Fruit fly (Drosophila melanogaster) whole organism, embryonic: ENCODE results near the gene pav.

Experiments
- CG11085 ChIP-seq: fragments of 200-800 bp; sonication (Bioruptor generic); IDR thresholded peaks from 2 replicates; pipeline ENCODE4 v1.3.6; 2022; ENCODE audit warnings: missing biosample characterization, missing genetic modification characterization
- CG11560 ChIP-seq: fragments of 200-800 bp; sonication (Bioruptor generic); IDR thresholded peaks from 3 replicates; pipeline ENCODE4 v1.3.6; 2022; ENCODE audit warnings: missing biosample characterization, missing genetic modification characterization
- CG11695 ChIP-seq: fragments of 200-800 bp; sonication (Bioruptor generic); IDR thresholded peaks from 3 replicates; pipeline ENCODE4 v1.3.6; 2022; ENCODE audit warnings: missing biosample characterization, missing genetic modification characterization
- CG12391 ChIP-seq: fragments of 200-800 bp; sonication (Bioruptor generic); optimal IDR thresholded peaks from 3 replicates; lab custom pipeline; 2018; ENCODE audit warnings: missing biosample characterization, mild to moderate bottlenecking, missing genetic modification characterization, moderate library complexity
- CG13287 ChIP-seq: fragments of 200-800 bp; sonication (Bioruptor generic); IDR thresholded peaks from 2 replicates; pipeline ENCODE4 v1.3.6; 2022; ENCODE audit warnings: missing biosample characterization, missing genetic modification characterization; ENCODE audit not compliant: partially characterized antibody
- CG15011 ChIP-seq: fragments of 200-800 bp; sonication (Bioruptor generic); optimal IDR thresholded peaks from 3 replicates; lab custom pipeline; 2018; ENCODE audit warnings: missing biosample characterization, mild to moderate bottlenecking, missing genetic modification characterization
- CG17912 ChIP-seq: fragments of 200-800 bp; sonication (Bioruptor generic); optimal IDR thresholded peaks from 2 replicates; lab custom pipeline; 2018; ENCODE audit warnings: missing biosample characterization, mild to moderate bottlenecking, missing genetic modification characterization
- CG31441 ChIP-seq: fragments of 200-800 bp; sonication (Bioruptor generic); IDR thresholded peaks from 2 replicates; pipeline ENCODE4 v1.3.6; 2022; ENCODE audit warnings: missing biosample characterization, missing genetic modification characterization
- CG4282 ChIP-seq: fragments of 200-800 bp; sonication (Bioruptor generic); optimal IDR thresholded peaks from 2 replicates; lab custom pipeline; 2016; ENCODE audit warnings: missing biosample characterization, missing genetic modification characterization
- CG4360 ChIP-seq: fragments of 200-800 bp; sonication (Bioruptor generic); IDR thresholded peaks from 2 replicates; pipeline ENCODE4 v1.3.6; 2022; ENCODE audit warnings: missing biosample characterization, missing genetic modification characterization
- CG6175 ChIP-seq: fragments of 200-800 bp; sonication (Bioruptor generic); IDR thresholded peaks from 3 replicates; pipeline ENCODE4 v1.3.6; 2022; ENCODE audit warnings: missing biosample characterization, missing genetic modification characterization
- CG7556 ChIP-seq: fragments of 200-800 bp; sonication (Bioruptor generic); optimal IDR thresholded peaks from 2 replicates; lab custom pipeline; 2017; ENCODE audit warnings: missing biosample characterization, mild to moderate bottlenecking, missing genetic modification characterization
- CG8089 ChIP-seq: fragments of 200-800 bp; sonication (Bioruptor generic); optimal IDR thresholded peaks from 3 replicates; lab custom pipeline; 2016; ENCODE audit warnings: missing biosample characterization, missing genetic modification characterization
- CG9797 ChIP-seq: fragments of 200-800 bp; sonication (Bioruptor generic); optimal IDR thresholded peaks from 3 replicates; lab custom pipeline; 2018; ENCODE audit warnings: missing biosample characterization, mild to moderate bottlenecking, missing genetic modification characterization
- D19B ChIP-seq: fragments of 200-800 bp; sonication (Bioruptor generic); optimal IDR thresholded peaks from 2 replicates; lab custom pipeline; 2017; ENCODE audit warnings: missing biosample characterization, mild to moderate bottlenecking, missing genetic modification characterization
- HmgZ ChIP-seq: fragments of 200-800 bp; sonication (Bioruptor generic); optimal IDR thresholded peaks from 2 replicates; lab custom pipeline; 2018; ENCODE audit warnings: missing biosample characterization, mild to moderate bottlenecking, missing genetic modification characterization
- Hr78 ChIP-seq, 2 experiments: fragments of 200-800 bp in 1 of 2; fragments of >200 bp in 1 of 2; sonication (Bioruptor generic) in 1 of 2; optimal IDR thresholded peaks; 2 replicates each; lab custom pipeline; 2017 to 2019; ENCODE audit warnings: missing biosample characterization in 2 of 2, missing genetic modification characterization in 2 of 2, mild to moderate bottlenecking in 1 of 2, moderate library complexity in 1 of 2
- Lpt ChIP-seq: fragments of >200 bp; optimal IDR thresholded peaks from 2 replicates; lab custom pipeline; 2018; ENCODE audit warnings: missing biosample characterization, missing genetic modification characterization
- NC2β ChIP-seq: fragments of 200-800 bp; sonication (Bioruptor generic); optimal IDR thresholded peaks from 2 replicates; lab custom pipeline; 2016; ENCODE audit warnings: missing biosample characterization, missing genetic modification characterization
- Nf-YA ChIP-seq: fragments of 200-800 bp; sonication (Bioruptor generic); IDR thresholded peaks from 2 replicates; pipeline ENCODE4 v1.3.6; 2022; ENCODE audit warnings: missing biosample characterization, missing genetic modification characterization
- Pdp1 ChIP-seq, 2 experiments: fragments of 200-800 bp; sonication (Bioruptor generic); optimal IDR thresholded peaks; 3 replicates each; lab custom pipeline; 2016; ENCODE audit warnings: missing biosample characterization in 2 of 2, missing genetic modification characterization in 2 of 2, mild to moderate bottlenecking in 1 of 2, moderate library complexity in 1 of 2
- Rx ChIP-seq: fragments of 200-800 bp; sonication (Bioruptor generic); IDR thresholded peaks from 2 replicates; pipeline ENCODE4 v1.3.6; 2022; ENCODE audit warnings: missing biosample characterization, missing genetic modification characterization
- Six4 ChIP-seq: fragments of 200-800 bp; sonication (Bioruptor generic); optimal IDR thresholded peaks from 2 replicates; lab custom pipeline; 2016; ENCODE audit warnings: missing biosample characterization, missing genetic modification characterization
- Trl ChIP-seq, 3 experiments: fragments of >200 bp in 2 of 3; fragments of 200-800 bp in 1 of 3; sonication (Bioruptor generic) in 1 of 3; optimal IDR thresholded peaks; 2 replicates in 1 of 3; 3 replicates in 2 of 3; lab custom pipeline; 2016 to 2017; ENCODE audit warnings: missing biosample characterization in 1 of 3, missing genetic modification characterization in 1 of 3
- Xbp1 ChIP-seq: fragments of 200-800 bp; sonication (Bioruptor generic); optimal IDR thresholded peaks from 3 replicates; lab custom pipeline; 2016; ENCODE audit warnings: missing biosample characterization, mild to moderate bottlenecking, missing genetic modification characterization
- aop ChIP-seq: fragments of 200-800 bp; sonication (Bioruptor generic); IDR thresholded peaks from 2 replicates; pipeline ENCODE4 v1.3.6; 2022; ENCODE audit warnings: missing biosample characterization, missing genetic modification characterization
- chm ChIP-seq: fragments of 200-800 bp; sonication (Bioruptor generic); IDR thresholded peaks from 2 replicates; pipeline ENCODE4 v1.3.6; 2022; ENCODE audit warnings: missing biosample characterization, missing genetic modification characterization
- ci ChIP-seq: fragments of 200-800 bp; sonication (Bioruptor generic); IDR thresholded peaks from 3 replicates; pipeline ENCODE4 v1.3.6; 2022; ENCODE audit warnings: missing biosample characterization, missing genetic modification characterization
- cwo ChIP-seq: fragments of 200-800 bp; sonication (Bioruptor generic); optimal IDR thresholded peaks from 3 replicates; lab custom pipeline; 2017; ENCODE audit warnings: missing biosample characterization, missing genetic modification characterization, mild to moderate bottlenecking, moderate library complexity, missing genetic modification reagents
- dati ChIP-seq: fragments of 200-800 bp; sonication (Bioruptor generic); IDR thresholded peaks from 2 replicates; pipeline ENCODE4 v1.3.6; 2022; ENCODE audit warnings: missing biosample characterization, missing genetic modification characterization
- exex ChIP-seq: fragments of 200-800 bp; sonication (Bioruptor generic); optimal IDR thresholded peaks from 4 replicates; lab custom pipeline; 2018; ENCODE audit warnings: missing biosample characterization, mild to moderate bottlenecking, missing genetic modification characterization, moderate library complexity
- gt ChIP-seq: fragments of 200-800 bp; sonication (Bioruptor generic); IDR thresholded peaks from 2 replicates; pipeline ENCODE4 v1.3.6; 2022; ENCODE audit warnings: missing biosample characterization, missing genetic modification characterization
- h ChIP-seq: fragments of >200 bp; optimal IDR thresholded peaks from 2 replicates; lab custom pipeline; 2017
- ind ChIP-seq: fragments of 200-800 bp; sonication (Bioruptor generic); optimal IDR thresholded peaks from 3 replicates; lab custom pipeline; 2016; ENCODE audit warnings: missing biosample characterization, missing genetic modification characterization
- klu ChIP-seq: fragments of 200-800 bp; sonication (Bioruptor generic); IDR thresholded peaks from 2 replicates; pipeline ENCODE4 v1.3.6; 2022; ENCODE audit warnings: missing biosample characterization, missing genetic modification characterization
- kni ChIP-seq: fragments of 200-800 bp; sonication (Bioruptor generic); optimal IDR thresholded peaks from 3 replicates; lab custom pipeline; 2017; ENCODE audit warnings: mild to moderate bottlenecking, missing biosample characterization, missing genetic modification reagents, missing genetic modification characterization
- knrl ChIP-seq: fragments of 200-800 bp; sonication (Bioruptor generic); IDR thresholded peaks from 3 replicates; pipeline ENCODE4 v1.3.6; 2022; ENCODE audit warnings: missing biosample characterization, missing genetic modification characterization; ENCODE audit not compliant: partially characterized antibody
- lola ChIP-seq, 3 experiments: fragments of >200 bp in 2 of 3; fragments of 200-800 bp in 1 of 3; sonication (Bioruptor generic) in 1 of 3; optimal IDR thresholded peaks; 2 replicates each; lab custom pipeline; 2017 to 2019; ENCODE audit warnings: missing biosample characterization in 3 of 3, missing genetic modification characterization in 3 of 3, mild to moderate bottlenecking in 1 of 3, moderate library complexity in 1 of 3
- nom ChIP-seq: fragments of 200-800 bp; sonication (Bioruptor generic); optimal IDR thresholded peaks from 2 replicates; lab custom pipeline; 2017; ENCODE audit warnings: missing biosample characterization, missing genetic modification characterization, mild to moderate bottlenecking, moderate library complexity, missing genetic modification reagents
- prd ChIP-seq, 3 experiments: fragments of >200 bp in 2 of 3; fragments of 200-800 bp in 1 of 3; sonication (Bioruptor generic) in 1 of 3; optimal IDR thresholded peaks in 2 of 3; IDR thresholded peaks in 1 of 3; 2 replicates in 2 of 3; 3 replicates in 1 of 3; pipeline versions ENCODE4 v1.3.6 to Lab custom; 2017 to 2022; ENCODE audit warnings: missing biosample characterization in 1 of 3, missing genetic modification characterization in 1 of 3
- run ChIP-seq: fragments of 200-800 bp; sonication (Bioruptor generic); optimal IDR thresholded peaks from 3 replicates; lab custom pipeline; 2018; ENCODE audit warnings: missing biosample characterization, mild to moderate bottlenecking, missing genetic modification characterization
- salm ChIP-seq: fragments of 200-800 bp; sonication (Bioruptor generic); optimal IDR thresholded peaks from 2 replicates; lab custom pipeline; 2018; ENCODE audit warnings: missing biosample characterization, mild to moderate bottlenecking, missing genetic modification characterization
- sens ChIP-seq: fragments of 200-800 bp; sonication (Bioruptor generic); peaks from one replicate; lab custom pipeline; 2016; ENCODE audit warnings: missing biosample characterization, missing genetic modification characterization
- sim ChIP-seq: fragments of 200-800 bp; sonication (Bioruptor generic); IDR thresholded peaks from 2 replicates; pipeline ENCODE4 v1.3.6; 2022; ENCODE audit warnings: missing biosample characterization, missing genetic modification characterization
- twi ChIP-seq: fragments of 200-800 bp; optimal IDR thresholded peaks from 2 replicates; lab custom pipeline; 2019; ENCODE audit warnings: missing biosample characterization, mild to moderate bottlenecking, missing genetic modification characterization, moderate library complexity
- usp ChIP-seq: fragments of >200 bp; optimal IDR thresholded peaks from 2 replicates; lab custom pipeline; 2017; ENCODE audit warnings: missing biosample characterization, missing genetic modification characterization
- vnd ChIP-seq: fragments of 200-800 bp; sonication (Bioruptor generic); IDR thresholded peaks from 3 replicates; pipeline ENCODE4 v1.3.6; 2022; ENCODE audit warnings: missing biosample characterization, missing genetic modification characterization; ENCODE audit not compliant: partially characterized antibody
- zfh2 ChIP-seq: fragments of 200-800 bp; sonication (Bioruptor generic); optimal IDR thresholded peaks from 2 replicates; lab custom pipeline; 2016; ENCODE audit warnings: missing biosample characterization, missing genetic modification characterization

Gene pav

DNA sequence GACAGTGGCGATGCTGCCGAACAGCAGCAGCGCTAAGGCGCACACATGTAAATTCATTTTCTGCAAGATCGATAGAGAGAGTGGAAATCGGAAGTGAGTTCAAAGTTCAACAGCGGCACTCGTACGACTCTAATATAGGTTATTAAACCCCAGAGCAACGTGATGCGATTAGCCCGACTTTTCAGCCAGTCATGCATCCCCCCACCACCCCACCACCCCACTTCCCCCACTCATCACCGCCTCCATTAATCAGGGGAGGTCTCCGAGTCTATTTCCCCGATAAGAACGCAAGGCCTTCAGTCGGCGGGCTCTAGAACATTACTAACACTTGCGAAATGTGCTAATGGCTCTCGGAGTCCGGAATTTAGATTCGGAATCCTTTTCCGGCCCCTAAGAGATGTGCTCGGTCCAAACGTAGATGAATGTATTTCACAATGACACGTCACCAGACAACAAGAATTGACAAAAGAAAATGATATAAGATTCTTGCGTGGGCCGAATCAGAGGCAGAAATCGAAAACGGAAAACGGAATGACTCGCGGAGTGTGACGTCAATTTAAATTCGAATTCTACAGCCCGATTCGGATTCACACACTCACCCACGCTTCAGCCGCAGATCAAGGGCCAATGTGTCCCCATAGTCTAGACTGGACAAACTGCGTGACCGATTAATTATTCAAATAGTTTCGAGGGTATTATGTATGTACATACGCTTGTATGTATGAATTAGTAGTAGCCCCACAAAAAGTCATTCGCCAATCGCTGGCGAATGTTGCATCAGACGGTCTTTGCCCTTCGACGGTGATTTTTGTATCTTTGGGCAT is 16.7 kb upstream of the pav start (continued):
- TF ChIP-seq Pdp1 (GFP tag; optimal IDR thresholded peaks at IDR 0.05; lab: Kevin White, UChicago) = peak in 1 of 2 experiments; percentile 67
- no peak for TF ChIP-seq CG11560 (tag; lab: Robert Waterston, UW)
- no peak for TF ChIP-seq CG11085 (GFP tag; lab: Robert Waterston, UW)
- no peak for TF ChIP-seq usp (GFP tag; lab: Kevin White, UChicago)
- TF ChIP-seq knrl (GFP tag; lab: Robert Waterston, UW) = no peak
- TF ChIP-seq Trl (optimal IDR thresholded peaks at IDR 0.05; lab: Kevin White, UChicago) = no peak
- no peak for TF ChIP-seq Trl (GFP tag; optimal IDR thresholded peaks at IDR 0.05; lab: Kevin White, UChicago)
- TF ChIP-seq Xbp1 (GFP tag; lab: Kevin White, UChicago) = no peak
- TF ChIP-seq exex (tag; lab: Kevin White, UChicago) = no peak
- no peak for TF ChIP-seq twi (tag; lab: Kevin White, UChicago)
- TF ChIP-seq aop (GFP tag; lab: Robert Waterston, UW) = 0 out of 2 replicates have a peak, but pooled peaks have one; percentile 41
- no peak for TF ChIP-seq run (tag; lab: Kevin White, UChicago)
- TF ChIP-seq HmgZ (tag; lab: Kevin White, UChicago) = no peak
- TF ChIP-seq Six4 = no peak
- TF ChIP-seq CG4282 (GFP tag; lab: Kevin White, UChicago) = no peak
- TF ChIP-seq Nf-YA (GFP tag; lab: Robert Waterston, UW) = no peak
- TF ChIP-seq CG15011 = no peak
- TF ChIP-seq Rx (GFP tag; lab: Robert Waterston, UW) = no peak; the same call in 1 of the 2 replicates
- TF ChIP-seq ind (GFP tag; lab: Kevin White, UChicago) = no peak
- TF ChIP-seq CG9797 (GFP tag; lab: Kevin White, UChicago) = no peak
- no peak for TF ChIP-seq lola (GFP tag; optimal IDR thresholded peaks at IDR 0.05; lab: Kevin White, UChicago)
- TF ChIP-seq Hr78 (GFP tag; optimal IDR thresholded peaks at IDR 0.05; lab: Kevin White, UChicago) = peak in 1 of 2 experiments; percentile 82
- 0 out of 2 replicates have a peak, but pooled peaks have one; percentile 5 for TF ChIP-seq CG13287 (GFP tag; lab: Robert Waterston, UW)
- peak; percentile 32 for TF ChIP-seq nom (GFP tag; lab: Kevin White, UChicago)
- TF ChIP-seq CG6175 (GFP tag; lab: Robert Waterston, UW) = no peak
- TF ChIP-seq cwo (GFP tag; lab: Kevin White, UChicago) = peak; percentile 63
- no peak for TF ChIP-seq gt (GFP tag; lab: Robert Waterston, UW)
- no peak for TF ChIP-seq Lpt
- no peak; the same call in 1 of the 2 replicates for TF ChIP-seq chm (GFP tag; lab: Robert Waterston, UW)
- TF ChIP-seq CG17912 (GFP tag; lab: Kevin White, UChicago) = no peak
- TF ChIP-seq h (lab: Kevin White, UChicago) = no peak

DNA sequence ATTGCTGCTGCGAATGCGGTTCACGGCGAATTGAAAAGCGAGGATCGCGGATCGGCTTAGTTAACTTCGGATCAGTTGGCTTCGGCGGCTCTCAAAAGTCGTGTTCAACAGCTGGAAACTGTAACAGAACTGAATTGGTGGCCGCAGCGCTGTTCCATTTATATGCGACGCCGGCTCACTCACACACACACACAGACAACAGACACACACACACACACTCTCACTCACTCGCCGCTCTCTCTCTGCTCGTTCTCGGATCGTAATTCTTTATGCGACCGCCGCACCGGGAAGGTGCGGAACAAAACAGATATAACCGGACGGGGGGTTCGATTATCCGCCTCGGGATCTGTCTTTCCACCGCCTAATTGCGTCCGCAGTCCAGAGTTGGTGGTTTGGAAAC is 15.4 kb upstream of the pav start, which contains the start of gene CG46460:
Gene CG46460, minus strand, starts transcription at position 139 of the 400 bp plus-strand sequence.
- no peak for TF ChIP-seq CG12391 (tag; lab: Kevin White, UChicago)
- no peak for TF ChIP-seq zfh2 (GFP tag; lab: Kevin White, UChicago)
- peak; percentile 58 for TF ChIP-seq kni (GFP tag; lab: Kevin White, UChicago)
- no peak for TF ChIP-seq sim (GFP tag; lab: Robert Waterston, UW)
- no peak for TF ChIP-seq vnd (GFP tag; lab: Robert Waterston, UW)
- peak; percentile 81 for TF ChIP-seq sens (GFP tag; lab: Kevin White, UChicago)
- no peak for TF ChIP-seq klu
- peak; percentile 39; the same call in 1 of the 2 replicates for TF ChIP-seq CG4360 (GFP tag; lab: Robert Waterston, UW)
- TF ChIP-seq CG7556 (GFP tag; lab: Kevin White, UChicago) = no peak
- no peak for TF ChIP-seq prd (optimal IDR thresholded peaks at IDR 0.05; lab: Kevin White, UChicago)
- peak; percentile 10; the same call in 1 of the 3 replicates for TF ChIP-seq prd (GFP tag; IDR thresholded peaks at IDR 0.05; lab: Robert Waterston, UW)
- no peak for TF ChIP-seq dati (GFP tag; lab: Robert Waterston, UW)
- no peak for TF ChIP-seq NC2β (GFP tag; lab: Kevin White, UChicago)
- TF ChIP-seq CG31441 = no peak
- no peak for TF ChIP-seq salm (tag; lab: Kevin White, UChicago)
- TF ChIP-seq CG13287 (GFP tag; lab: Robert Waterston, UW) = peak; percentile 36; the same call in 1 of the 2 replicates
- peak; percentile 24 for TF ChIP-seq CG8089 (GFP tag; lab: Kevin White, UChicago)
- TF ChIP-seq D19B (GFP tag; lab: Kevin White, UChicago) = no peak
- peak; percentile 64 for TF ChIP-seq ci
- peak; percentile 92 for TF ChIP-seq CG11695
